Fruit fly (Drosophila melanogaster): ENCODE data around the gene mio.

- TF ChIP-seq psq (optimal IDR thresholded peaks at IDR 0.05) (no peak), h (optimal IDR thresholded peaks at IDR 0.05) (no peak), Sin3A (optimal IDR thresholded peaks at IDR 0.05) (no peak)
Observed at dm6 chr2L:2198119-2198494, 19.0 kb upstream of the mio start.
